Fruit fly (Drosophila melanogaster): Measurements from ENCODE around the gene Ada.

The Ada gene

dm6 chr3R:9047561-9048465 is 17.2 kb upstream of the Ada start, which contains the start of gene Rel (continued):
- TF ChIP-seq rgr (GFP tag; optimal IDR thresholded peaks at IDR 0.05) = peak; percentile 52
- TF ChIP-seq h (GFP tag; optimal IDR thresholded peaks at IDR 0.05) = peak; percentile 80

DNA sequence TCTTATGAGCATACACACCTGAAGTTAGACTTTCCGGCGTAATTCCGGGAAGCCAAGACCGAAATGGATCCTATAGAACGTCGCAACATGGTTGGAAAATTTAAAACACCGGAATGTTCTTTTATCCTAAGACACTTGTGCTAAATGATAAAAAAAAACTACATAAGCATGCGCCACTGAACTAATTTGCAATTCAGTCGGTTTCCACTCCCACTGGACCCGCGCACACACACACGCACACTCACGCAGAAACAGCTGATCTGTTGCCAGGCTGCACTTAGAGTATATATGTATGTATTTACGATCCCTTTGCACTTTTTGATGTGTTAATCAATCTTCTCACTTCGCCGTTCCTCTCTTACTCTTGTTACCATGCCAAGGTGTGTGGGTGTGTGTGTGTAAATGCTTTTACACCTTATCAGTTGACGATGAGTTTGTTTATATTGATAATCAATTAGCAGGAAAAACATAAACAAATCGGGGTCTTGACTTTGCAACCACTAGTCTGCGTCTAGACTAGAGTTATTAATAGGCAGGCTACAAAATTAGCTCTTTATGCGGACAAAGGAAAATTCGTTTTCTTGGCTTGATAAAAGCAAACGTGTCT is 16.4 kb upstream of the Ada start, which contains the start of gene Mst85C:
Mst85C (plus strand) TSS at position 180 of the 607 bp plus-strand sequence.
- no peak for TF ChIP-seq Sp1 (GFP tag; optimal IDR thresholded peaks at IDR 0.05)
- peak; percentile 14 for TF ChIP-seq woc (GFP tag; optimal IDR thresholded peaks at IDR 0.05)
- peak; percentile 6 for TF ChIP-seq Myc (optimal IDR thresholded peaks at IDR 0.05)

dm6 chr3R:9049091-9049981 is 15.6 kb upstream of the Ada start:
- TF ChIP-seq rgr (GFP tag; optimal IDR thresholded peaks at IDR 0.05) = peak; percentile 5
- peak; percentile 22 for TF ChIP-seq brk (GFP tag; optimal IDR thresholded peaks at IDR 0.05)
- TF ChIP-seq ey (GFP tag; optimal IDR thresholded peaks at IDR 0.05) = no peak
- TF ChIP-seq br (GFP tag; optimal IDR thresholded peaks at IDR 0.05) = no peak
- TF ChIP-seq woc (GFP tag; optimal IDR thresholded peaks at IDR 0.05) = peak; percentile 61
- TF ChIP-seq psq (GFP tag; optimal IDR thresholded peaks at IDR 0.05) = no peak
- TF ChIP-seq OdsH (GFP tag; optimal IDR thresholded peaks at IDR 0.05) = peak; percentile 33

DNA sequence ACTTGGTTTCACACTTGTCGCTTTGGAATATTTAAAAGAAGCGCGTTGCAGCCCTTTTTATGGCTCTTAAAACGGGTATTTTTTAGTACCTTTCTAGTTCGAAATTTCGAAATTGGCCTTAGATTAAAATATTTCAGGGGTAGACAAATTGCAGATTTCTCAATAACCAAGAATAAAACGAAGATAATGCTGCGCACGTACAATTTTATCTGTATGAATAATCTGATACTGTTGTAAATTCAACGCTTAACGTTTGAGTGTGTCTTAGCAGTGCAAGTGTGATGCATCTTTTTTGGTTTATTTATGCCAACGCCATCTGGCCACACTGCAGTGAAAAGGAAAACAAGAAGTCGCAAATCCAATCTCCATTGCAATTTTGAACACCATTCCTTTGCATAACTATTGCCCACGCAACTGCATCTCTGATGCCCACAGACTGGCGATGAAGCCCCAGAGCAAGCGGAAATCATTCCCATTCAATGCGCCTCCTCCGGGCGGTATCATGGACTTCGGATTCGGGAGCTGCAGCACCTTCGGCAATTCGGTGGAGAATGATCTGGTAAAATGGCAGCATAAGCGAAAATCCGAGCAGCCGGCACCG is 14.4 kb upstream of the Ada start, which contains the start of gene Nmdmc:
Nmdmc (minus strand) TSS at position 37 of the 601 bp plus-strand sequence.
- peak; percentile 69 for TF ChIP-seq Myc (optimal IDR thresholded peaks at IDR 0.05)
- TF ChIP-seq HLH106 (tag; optimal IDR thresholded peaks at IDR 0.05) = no peak

dm6 chr3R:9051937-9052680 is 12.9 kb upstream of the Ada start, which contains the start of gene Kdm2:
TSS of gene Kdm2 (plus strand) at chr3R:9052495.
- no peak for TF ChIP-seq Mio (GFP tag; optimal IDR thresholded peaks at IDR 0.05)
- no peak for TF ChIP-seq foxo (GFP tag; optimal IDR thresholded peaks at IDR 0.05)
- TF ChIP-seq Sp1 (GFP tag; optimal IDR thresholded peaks at IDR 0.05) = peak; percentile 38
- TF ChIP-seq CG32264 (GFP tag; optimal IDR thresholded peaks at IDR 0.05) = no peak
- no peak for TF ChIP-seq Vsx2 (GFP tag; optimal IDR thresholded peaks at IDR 0.05; ENCODE audit: partially characterized antibody)
- TF ChIP-seq Rel (GFP tag; optimal IDR thresholded peaks at IDR 0.05) = no peak
- TF ChIP-seq Rel (tag; optimal IDR thresholded peaks at IDR 0.05) = no peak
- no peak for TF ChIP-seq dmrt93B (GFP tag; optimal IDR thresholded peaks at IDR 0.05)
- TF ChIP-seq dsf (GFP tag; optimal IDR thresholded peaks at IDR 0.05; ENCODE audit: borderline replicate concordance) = no peak
- no peak for TF ChIP-seq Myc (optimal IDR thresholded peaks at IDR 0.05)
- TF ChIP-seq Hr78 (GFP tag; optimal IDR thresholded peaks at IDR 0.05) = no peak
- TF ChIP-seq br (GFP tag; optimal IDR thresholded peaks at IDR 0.05) = no peak
- no peak for TF ChIP-seq jim (GFP tag; optimal IDR thresholded peaks at IDR 0.05)
- no peak for TF ChIP-seq lola (GFP tag; optimal IDR thresholded peaks at IDR 0.05)
- no peak for TF ChIP-seq CrebA (GFP tag; optimal IDR thresholded peaks at IDR 0.05; ENCODE audit: borderline replicate concordance)
- no peak for TF ChIP-seq sage (GFP tag; optimal IDR thresholded peaks at IDR 0.05)
- no peak for TF ChIP-seq tai (GFP tag; optimal IDR thresholded peaks at IDR 0.05)
- TF ChIP-seq psq (GFP tag; optimal IDR thresholded peaks at IDR 0.05) = no peak
- no peak for TF ChIP-seq fru (GFP tag; optimal IDR thresholded peaks at IDR 0.05)
- peak; percentile 17 for TF ChIP-seq Hnf4 (GFP tag; optimal IDR thresholded peaks at IDR 0.05)
- no peak for TF ChIP-seq woc (GFP tag; optimal IDR thresholded peaks at IDR 0.05)
- no peak for TF ChIP-seq CG9705 (GFP tag; optimal IDR thresholded peaks at IDR 0.05)
- TF ChIP-seq usp (GFP tag; optimal IDR thresholded peaks at IDR 0.05) = no peak
- peak in 1 of 2 experiments; percentile 1 for TF ChIP-seq dl (GFP tag; optimal IDR thresholded peaks at IDR 0.05; ENCODE audit: insufficient read depth in 1 of 2, partially characterized antibody in 2 of 2)
- TF ChIP-seq Jra (GFP tag; optimal IDR thresholded peaks at IDR 0.05) = no peak
- no peak for TF ChIP-seq sv (GFP tag; optimal IDR thresholded peaks at IDR 0.05)
- peak; percentile 62 for TF ChIP-seq Dif (GFP tag; optimal IDR thresholded peaks at IDR 0.05; ENCODE audit: partially characterized antibody)
- no peak for TF ChIP-seq pan (optimal IDR thresholded peaks at IDR 0.05)
- no peak for TF ChIP-seq h (GFP tag; optimal IDR thresholded peaks at IDR 0.05)
- no peak for TF ChIP-seq Hr83 (GFP tag; optimal IDR thresholded peaks at IDR 0.05; ENCODE audit: poor library complexity, severe bottlenecking)

Measured in whole organism, wandering third instar larva.